Fruit fly (Drosophila melanogaster): ENCODE measurements around the gene CG13367.

DNA sequence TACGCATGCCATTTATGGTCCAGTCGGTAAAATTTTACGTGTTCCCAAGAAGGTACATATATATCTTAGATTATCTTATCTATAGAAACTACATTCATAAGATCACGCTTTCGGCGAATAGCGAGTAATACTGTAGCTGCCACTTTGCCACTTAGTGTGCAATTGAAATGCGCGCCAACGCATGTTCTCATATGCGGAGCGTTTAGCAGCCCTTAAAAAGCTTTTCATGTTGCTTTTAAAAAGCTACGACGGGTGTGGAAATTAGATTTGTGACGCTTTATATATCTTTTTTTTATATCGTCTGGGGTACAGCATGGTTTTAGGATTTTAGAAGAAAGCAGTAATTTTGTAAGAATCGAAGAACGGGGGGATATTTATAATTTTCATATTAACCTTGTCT lies 13.5 kb downstream of the CG13367 start:
- TF ChIP-seq woc (GFP tag; optimal IDR thresholded peaks at IDR 0.05) (no peak), GATAd (GFP tag; optimal IDR thresholded peaks at IDR 0.05) (no peak), pan (optimal IDR thresholded peaks at IDR 0.05) (no peak), Hr78 (GFP tag; optimal IDR thresholded peaks at IDR 0.05) (no peak), rgr (GFP tag; optimal IDR thresholded peaks at IDR 0.05) (no peak), h (GFP tag; optimal IDR thresholded peaks at IDR 0.05) (no peak), brk (GFP tag; optimal IDR thresholded peaks at IDR 0.05) (no peak), foxo (GFP tag; optimal IDR thresholded peaks at IDR 0.05) (no peak), dmrt93B (GFP tag; optimal IDR thresholded peaks at IDR 0.05) (no peak), Myc (optimal IDR thresholded peaks at IDR 0.05) (peak; percentile 20), OdsH (GFP tag; optimal IDR thresholded peaks at IDR 0.05) (no peak), Rel (GFP tag; optimal IDR thresholded peaks at IDR 0.05) (no peak), Rel (tag; optimal IDR thresholded peaks at IDR 0.05) (no peak), psq (GFP tag; optimal IDR thresholded peaks at IDR 0.05) (no peak), HLH106 (tag; optimal IDR thresholded peaks at IDR 0.05) (no peak)

Data from whole organism, wandering third instar larva.